Worm (Caenorhabditis elegans) whole organism, midembryonic: Measurements from ENCODE around the gene ugt-13.

ENCODE experiments used
- med-1 ChIP-seq: sonication (generic microtip); optimal IDR thresholded peaks from 2 replicates; lab custom pipeline; 2017; ENCODE audit warnings: missing genetic modification characterization, mild to moderate bottlenecking, missing compliant biosample characterization, antibody characterized with exemption, missing genetic modification reagents; ENCODE audit not compliant: insufficient read depth
- tab-1 ChIP-seq: fragments of 200-800 bp; sonication (Bioruptor generic); IDR thresholded peaks from 2 replicates; pipeline ENCODE4 v1.3.6; 2022; ENCODE audit warnings: missing genetic modification characterization, missing compliant biosample characterization
- ztf-23 ChIP-seq: fragments of 200-800 bp; sonication (Bioruptor generic); IDR thresholded peaks from 2 replicates; pipeline ENCODE4 v1.3.6; 2022; ENCODE audit warnings: missing genetic modification reagents, missing genetic modification characterization, missing compliant biosample characterization

DNA sequence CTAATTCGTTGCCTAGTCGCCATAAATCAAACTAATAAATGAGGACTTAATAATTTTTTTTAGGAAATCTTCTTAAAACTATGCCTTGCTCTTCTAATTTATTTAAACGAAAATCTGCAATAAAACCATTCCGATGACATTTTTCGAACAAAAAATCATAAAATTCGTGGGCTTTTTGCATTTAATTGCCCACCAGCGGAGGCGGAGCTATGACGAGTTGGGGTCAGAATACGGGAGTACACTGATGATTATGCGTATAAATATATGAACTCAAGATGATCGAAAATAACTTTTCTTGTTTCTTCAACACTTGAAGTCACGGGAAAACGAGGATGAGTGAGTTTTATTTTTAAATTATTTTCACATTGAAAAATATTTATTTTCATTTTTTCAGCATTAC lies 25.7 kb downstream of the ugt-13 start, which contains the start of gene catp-2:
- no peak for TF ChIP-seq tab-1
- no peak for TF ChIP-seq ztf-23
- no peak for TF ChIP-seq med-1
